Worm (Caenorhabditis elegans) whole organism, L3 larva: Measurements from ENCODE around the gene cyp-35A1.
"Not testable (repeated sequence)": the region's sequence is repeated elsewhere in the genome, so short reads cannot be mapped to it uniquely, and the experiment has no call there.

Source experiments
- R02D3.7 ChIP-seq: fragments of 150-350 bp; optimal IDR thresholded peaks from 2 replicates; lab custom pipeline; 2014; ENCODE audit warnings: missing biosample characterization, missing genetic modification characterization
- aly-2 ChIP-seq: fragments of 150-350 bp; optimal IDR thresholded peaks from 2 replicates; lab custom pipeline; 2014; ENCODE audit warnings: missing biosample characterization, missing genetic modification characterization
- ama-1 ChIP-seq: fragments of 150-350 bp; optimal IDR thresholded peaks from 2 replicates; lab custom pipeline; 2018
- ceh-16 ChIP-seq: sonication (generic microtip); optimal IDR thresholded peaks from 2 replicates; lab custom pipeline; 2017; ENCODE audit warnings: missing biosample characterization, missing genetic modification characterization
- ceh-28 ChIP-seq: fragments of 150-350 bp; optimal IDR thresholded peaks from 2 replicates; lab custom pipeline; 2014; ENCODE audit warnings: missing biosample characterization, missing genetic modification reagents, missing genetic modification characterization
- ceh-9 ChIP-seq: sonication (generic microtip); optimal IDR thresholded peaks from 2 replicates; lab custom pipeline; 2018; ENCODE audit warnings: missing biosample characterization, missing genetic modification characterization
- egl-27 ChIP-seq: sonication (generic microtip); optimal IDR thresholded peaks from 4 replicates; lab custom pipeline; 2017; ENCODE audit warnings: missing biosample characterization, missing genetic modification reagents, missing genetic modification characterization
- egl-5 ChIP-seq: fragments of 150-350 bp; optimal IDR thresholded peaks from 2 replicates; lab custom pipeline; 2017; ENCODE audit warnings: missing biosample characterization, missing genetic modification reagents, missing genetic modification characterization, inconsistent platforms
- elt-2 ChIP-seq: sonication (generic microtip); optimal IDR thresholded peaks from 2 replicates; lab custom pipeline; 2016; ENCODE audit warnings: missing genetic modification reagents, mild to moderate bottlenecking, missing genetic modification characterization, missing compliant biosample characterization
- elt-3 ChIP-seq, 3 experiments: fragments of 150-350 bp in 1 of 3; sonication (generic microtip) in 2 of 3; optimal IDR thresholded peaks; 2 replicates in 2 of 3; 4 replicates in 1 of 3; lab custom pipeline; 2014 to 2017; ENCODE audit warnings: missing biosample characterization in 3 of 3, missing genetic modification characterization in 3 of 3
- eor-1 ChIP-seq, 2 experiments: fragments of 150-350 bp; optimal IDR thresholded peaks; 2 replicates each; lab custom pipeline; 2014 to 2018; ENCODE audit warnings: missing biosample characterization in 2 of 2, missing genetic modification characterization in 2 of 2
- fkh-10 ChIP-seq: sonication (generic microtip); optimal IDR thresholded peaks from 2 replicates; lab custom pipeline; 2017; ENCODE audit warnings: missing biosample characterization, missing genetic modification reagents, missing genetic modification characterization
- fos-1 ChIP-seq: fragments of 150-350 bp; optimal IDR thresholded peaks from 2 replicates; lab custom pipeline; 2014; ENCODE audit warnings: missing biosample characterization, missing genetic modification characterization
- jun-1 ChIP-seq: fragments of 150-350 bp; optimal IDR thresholded peaks from 2 replicates; lab custom pipeline; 2014; ENCODE audit warnings: missing biosample characterization, missing genetic modification reagents, missing genetic modification characterization
- lin-15B ChIP-seq: fragments of 150-350 bp; optimal IDR thresholded peaks from 2 replicates; lab custom pipeline; 2014; ENCODE audit warnings: missing biosample characterization, missing genetic modification characterization
- lsy-12 ChIP-seq: sonication (generic microtip); optimal IDR thresholded peaks from 2 replicates; lab custom pipeline; 2016; ENCODE audit warnings: mild to moderate bottlenecking, missing genetic modification characterization, missing compliant biosample characterization
- mdl-1 ChIP-seq: fragments of 150-350 bp; optimal IDR thresholded peaks from 2 replicates; lab custom pipeline; 2014; ENCODE audit warnings: missing biosample characterization, missing genetic modification characterization
- mml-1 ChIP-seq: fragments of 150-350 bp; sonication (generic microtip); optimal IDR thresholded peaks from 3 replicates; lab custom pipeline; 2014; ENCODE audit warnings: missing biosample characterization, missing genetic modification characterization
- nhr-12 ChIP-seq: fragments of 150-350 bp; optimal IDR thresholded peaks from 2 replicates; lab custom pipeline; 2014; ENCODE audit warnings: missing biosample characterization, missing genetic modification characterization
- nhr-23 ChIP-seq: fragments of 150-350 bp; optimal IDR thresholded peaks from 2 replicates; lab custom pipeline; 2014; ENCODE audit warnings: missing biosample characterization, missing genetic modification reagents, missing genetic modification characterization
- nhr-237 ChIP-seq: fragments of 150-350 bp; optimal IDR thresholded peaks from 2 replicates; lab custom pipeline; 2014; ENCODE audit warnings: missing biosample characterization, missing genetic modification characterization
- nhr-25 ChIP-seq: sonication (generic microtip); optimal IDR thresholded peaks from 2 replicates; lab custom pipeline; 2017; ENCODE audit warnings: missing biosample characterization, missing genetic modification characterization
- nhr-43 ChIP-seq: sonication (generic microtip); optimal IDR thresholded peaks from 2 replicates; lab custom pipeline; 2016; ENCODE audit warnings: mild to moderate bottlenecking, missing genetic modification characterization, missing compliant biosample characterization; ENCODE audit not compliant: poor library complexity, severe bottlenecking
- nhr-77 ChIP-seq: fragments of 150-350 bp; optimal IDR thresholded peaks from 2 replicates; lab custom pipeline; 2014; ENCODE audit warnings: missing biosample characterization, missing genetic modification characterization
- pqm-1 ChIP-seq: fragments of 150-350 bp; optimal IDR thresholded peaks from 2 replicates; lab custom pipeline; 2017; ENCODE audit warnings: missing biosample characterization, missing genetic modification characterization, inconsistent platforms
- sea-2 ChIP-seq: fragments of 150-350 bp; sonication (generic microtip); optimal IDR thresholded peaks from 4 replicates; lab custom pipeline; 2014; ENCODE audit warnings: missing biosample characterization, missing genetic modification reagents, missing genetic modification characterization
- skn-1 ChIP-seq: fragments of 150-350 bp; optimal IDR thresholded peaks from 2 replicates; lab custom pipeline; 2014; ENCODE audit warnings: missing biosample characterization, missing genetic modification characterization
- snpc-4 ChIP-seq: fragments of 150-350 bp; optimal IDR thresholded peaks from 2 replicates; lab custom pipeline; 2014; ENCODE audit warnings: missing biosample characterization, missing genetic modification characterization
- tbx-2 ChIP-seq: sonication (generic microtip); optimal IDR thresholded peaks from 2 replicates; lab custom pipeline; 2016; ENCODE audit warnings: mild to moderate bottlenecking, missing genetic modification characterization, missing compliant biosample characterization
- unc-62 ChIP-seq: fragments of 150-350 bp; sonication (generic microtip); optimal IDR thresholded peaks from 4 replicates; lab custom pipeline; 2014; ENCODE audit warnings: missing biosample characterization, missing genetic modification reagents, missing genetic modification characterization
- ztf-11 ChIP-seq: fragments of 150-350 bp; optimal IDR thresholded peaks from 2 replicates; lab custom pipeline; 2014; ENCODE audit warnings: missing biosample characterization, missing genetic modification characterization
- ztf-4 ChIP-seq: fragments of 150-350 bp; optimal IDR thresholded peaks from 2 replicates; lab custom pipeline; 2014; ENCODE audit warnings: missing biosample characterization, missing genetic modification characterization

Gene cyp-35A1

DNA sequence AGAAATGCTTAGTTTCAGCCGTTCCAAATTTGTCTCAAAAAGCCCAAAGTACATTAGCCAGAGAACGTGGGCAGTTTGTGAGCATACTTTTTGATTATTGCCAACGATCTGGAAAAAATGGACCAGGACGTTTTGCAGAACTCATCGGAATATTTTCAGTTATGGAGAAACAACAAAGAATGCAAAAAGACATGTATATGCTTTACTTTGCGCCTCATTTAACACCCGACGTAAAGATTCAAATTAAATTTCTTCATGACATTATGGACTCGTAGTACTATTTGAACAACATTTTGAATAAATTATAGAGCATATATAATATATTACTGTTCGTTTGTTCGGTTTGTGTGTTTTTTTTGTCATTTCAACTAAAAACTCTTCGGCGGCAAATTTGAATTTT is 18.1 kb downstream of the cyp-35A1 start, which contains the start of gene srh-244:
srh-244 (plus strand) TSS at position 301 of the 400 bp plus-strand sequence.
- no peak for TF ChIP-seq egl-27 (tag; lab: Kevin White, UChicago)
- TF ChIP-seq mml-1 (tag; lab: Kevin White, UChicago): no peak
- no peak for TF ChIP-seq elt-2 (tag; lab: Kevin White, UChicago)
- no peak for TF ChIP-seq fos-1 (tag; lab: Kevin White, UChicago)
- no peak for TF ChIP-seq lin-15B (tag; lab: Kevin White, UChicago)
- TF ChIP-seq ceh-28 (tag; lab: Kevin White, UChicago): no peak
- no peak for TF ChIP-seq elt-3 (tag; optimal IDR thresholded peaks at IDR 0.05; lab: Kevin White, UChicago)

- no peak for TF ChIP-seq skn-1
- TF ChIP-seq nhr-25 (tag; lab: Kevin White, UChicago): peak; percentile 43
- TF ChIP-seq egl-27 (tag; lab: Kevin White, UChicago): no peak
- TF ChIP-seq mml-1 (tag; lab: Kevin White, UChicago): no peak
- no peak for TF ChIP-seq ceh-16 (tag; lab: Kevin White, UChicago)
- no peak for TF ChIP-seq fkh-10 (GFP tag; lab: Kevin White, UChicago)
Measured at ce11 chrV:7341942-7342341, 19.6 kb downstream of the cyp-35A1 start, which contains the start of the genes nhr-263 and nhr-148. Gene nhr-263 (minus strand): TSS chrV:7342042. Gene nhr-148 (plus strand): TSS chrV:7342156.

DNA sequence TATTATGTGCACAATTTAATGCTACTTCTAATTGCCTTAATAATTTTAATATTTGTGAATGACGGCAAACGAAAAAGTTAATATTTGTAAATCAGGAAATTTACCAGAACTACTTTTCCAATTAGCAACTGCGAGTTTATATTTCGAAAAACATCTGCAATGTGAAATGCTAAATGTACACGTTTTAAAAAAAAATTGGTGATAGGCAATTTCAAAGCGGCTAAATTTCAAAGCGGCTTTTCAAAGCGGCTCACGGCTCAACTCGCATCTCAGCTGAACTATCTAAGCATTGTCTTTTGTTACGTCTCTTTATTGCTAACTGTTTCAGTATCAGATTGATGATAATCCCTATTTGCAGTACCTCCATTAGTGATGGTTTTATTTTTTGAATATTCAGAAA is 21.7 kb downstream of the cyp-35A1 start, which contains the start of gene srh-187:
srh-187 (minus strand) TSS at position 101 of the 400 bp plus-strand sequence.
- TF ChIP-seq tbx-2 (tag; lab: Kevin White, UChicago) (no peak), aly-2 (tag; lab: Kevin White, UChicago) (no peak), elt-2 (tag; lab: Kevin White, UChicago) (no peak), nhr-23 (tag; lab: Kevin White, UChicago) (no peak), nhr-12 (tag; lab: Kevin White, UChicago) (no peak), R02D3.7 (no peak), mml-1 (tag; lab: Kevin White, UChicago) (no peak), sea-2 (GFP tag; lab: Kevin White, UChicago) (no peak), jun-1 (tag; lab: Kevin White, UChicago) (no peak), ztf-4 (tag; lab: Kevin White, UChicago) (no peak), lsy-12 (no peak), snpc-4 (tag; lab: Kevin White, UChicago) (no peak), skn-1 (no peak), egl-5 (tag; lab: Kevin White, UChicago) (no peak), ceh-9 (tag; lab: Kevin White, UChicago) (no peak)

- not testable (repeated sequence) for TF ChIP-seq fos-1 (tag; lab: Kevin White, UChicago); mdl-1; egl-27 (tag; lab: Kevin White, UChicago)
Measured at ce11 chrV:7337218-7337617, 24.4 kb downstream of the cyp-35A1 start, which contains the start of gene F10G2.7. Gene F10G2.7 (minus strand): TSS chrV:7337318.

ce11 chrV:7332253-7332652 is 29.3 kb downstream of the cyp-35A1 start, which contains the start of gene F10G2.1:
Gene F10G2.1 (plus strand): TSS chrV:7332553.
- no peak for TF ChIP-seq eor-1 (tag; optimal IDR thresholded peaks at IDR 0.05; lab: Kevin White, UChicago)
- no peak for TF ChIP-seq nhr-25 (tag; lab: Kevin White, UChicago)
- TF ChIP-seq nhr-237 (tag; lab: Kevin White, UChicago): no peak
- no peak for TF ChIP-seq sea-2 (GFP tag; lab: Kevin White, UChicago)
- TF ChIP-seq ztf-11 (tag; lab: Kevin White, UChicago): no peak
- TF ChIP-seq elt-3 (tag; optimal IDR thresholded peaks at IDR 0.05; lab: Kevin White, UChicago): no peak
- no peak for TF ChIP-seq lin-15B (tag; lab: Kevin White, UChicago)
- no peak for TF ChIP-seq nhr-43 (tag; lab: Kevin White, UChicago)
- TF ChIP-seq nhr-23 (tag; lab: Kevin White, UChicago): no peak
- TF ChIP-seq aly-2 (tag; lab: Kevin White, UChicago): no peak
- TF ChIP-seq unc-62 (GFP tag; lab: Kevin White, UChicago): no peak
- no peak for TF ChIP-seq nhr-77 (tag; lab: Kevin White, UChicago)
- TF ChIP-seq ama-1: no peak
- TF ChIP-seq pqm-1 (tag; lab: Kevin White, UChicago): no peak
- TF ChIP-seq R02D3.7: no peak
